Worm (Caenorhabditis elegans) whole organism, L3 larva: ENCODE results near the gene set-1.

ENCODE experiments used
- ceh-82 ChIP-seq: fragments of 150-350 bp; optimal IDR thresholded peaks from 2 replicates; lab custom pipeline; 2014; ENCODE audit warnings: missing biosample characterization, missing genetic modification characterization
- ceh-9 ChIP-seq: sonication (generic microtip); optimal IDR thresholded peaks from 2 replicates; lab custom pipeline; 2018; ENCODE audit warnings: missing biosample characterization, missing genetic modification characterization
- elt-3 ChIP-seq, 3 experiments: fragments of 150-350 bp in 1 of 3; sonication (generic microtip) in 2 of 3; optimal IDR thresholded peaks; 2 replicates in 2 of 3; 4 replicates in 1 of 3; lab custom pipeline; 2014 to 2017; ENCODE audit warnings: missing biosample characterization in 3 of 3, missing genetic modification characterization in 3 of 3
- jun-1 ChIP-seq: fragments of 150-350 bp; optimal IDR thresholded peaks from 2 replicates; lab custom pipeline; 2014; ENCODE audit warnings: missing biosample characterization, missing genetic modification reagents, missing genetic modification characterization
- nhr-11 ChIP-seq: fragments of 150-350 bp; optimal IDR thresholded peaks from 2 replicates; lab custom pipeline; 2014; ENCODE audit warnings: missing biosample characterization, missing genetic modification characterization
- nhr-28 ChIP-seq: fragments of 150-350 bp; optimal IDR thresholded peaks from 2 replicates; lab custom pipeline; 2014; ENCODE audit warnings: missing biosample characterization, missing genetic modification characterization
- skn-1 ChIP-seq: fragments of 150-350 bp; optimal IDR thresholded peaks from 2 replicates; lab custom pipeline; 2014; ENCODE audit warnings: missing biosample characterization, missing genetic modification characterization
- unc-39 ChIP-seq: sonication (generic microtip); optimal IDR thresholded peaks from 4 replicates; lab custom pipeline; 2017; ENCODE audit warnings: missing biosample characterization, missing genetic modification characterization
- ztf-11 ChIP-seq: fragments of 150-350 bp; optimal IDR thresholded peaks from 2 replicates; lab custom pipeline; 2014; ENCODE audit warnings: missing biosample characterization, missing genetic modification characterization

DNA sequence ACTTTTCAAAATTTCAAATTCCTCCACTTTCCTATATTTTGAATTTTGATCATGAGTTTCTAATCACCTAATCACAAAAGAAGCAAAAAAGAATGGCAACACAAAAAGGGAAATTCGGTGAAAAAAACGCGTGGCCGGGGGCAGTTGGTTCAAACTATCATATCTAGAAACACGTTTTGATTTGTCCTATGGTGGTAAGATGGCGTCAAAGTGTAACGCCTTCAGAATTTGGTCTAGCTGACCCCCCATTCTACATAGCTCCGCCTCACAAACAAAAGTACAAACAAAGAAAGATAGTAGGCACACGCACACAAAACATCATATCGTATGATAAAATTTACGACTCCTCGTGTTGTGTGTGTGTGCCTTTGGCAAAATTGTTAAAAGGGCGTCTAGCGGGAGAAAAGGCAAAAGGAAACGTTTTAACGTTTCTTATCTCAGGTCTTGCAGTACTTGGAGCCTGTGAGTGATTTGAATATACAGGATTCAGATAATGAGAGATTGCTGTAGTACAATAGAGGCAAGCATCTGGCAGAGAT, 30.1 kb downstream of the set-1 start:
- TF ChIP-seq nhr-11 (tag; lab: Kevin White, UChicago) (no peak), ceh-82 (tag; lab: Kevin White, UChicago) (no peak), ceh-9 (tag; lab: Kevin White, UChicago) (no peak), elt-3 (tag; optimal IDR thresholded peaks at IDR 0.05; lab: Kevin White, UChicago) (peak in 1 of 3 experiments; percentile 3), unc-39 (tag; lab: Kevin White, UChicago) (no peak), ztf-11 (tag; lab: Kevin White, UChicago) (no peak), nhr-28 (tag; lab: Kevin White, UChicago) (no peak), skn-1 (tag; lab: Kevin White, UChicago) (no peak), jun-1 (tag; lab: Kevin White, UChicago) (no peak)
